Fruit fly (Drosophila melanogaster): ENCODE measurements around the gene mira.

DNA sequence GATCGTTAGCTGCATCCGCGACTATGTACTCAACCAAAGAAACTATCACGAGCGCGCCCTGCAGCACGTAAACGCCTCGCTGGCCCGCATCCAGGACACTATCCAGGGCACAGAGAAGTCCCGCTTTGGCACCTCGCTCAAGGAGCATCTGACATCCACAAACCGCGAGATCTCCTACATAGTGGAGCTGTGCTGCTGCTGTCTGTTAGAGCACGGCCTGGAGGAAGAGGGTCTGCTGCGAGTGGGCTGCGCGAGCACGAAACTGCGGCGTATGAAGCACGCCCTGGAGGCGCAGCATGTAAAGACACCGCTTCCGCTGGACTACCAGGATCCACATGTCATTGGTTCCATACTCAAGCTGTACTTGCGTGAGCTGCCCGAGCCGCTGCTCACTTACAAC lies 23.9 kb downstream of the mira start:
- TF ChIP-seq CG9437 (GFP tag; optimal IDR thresholded peaks at IDR 0.05) (no peak), nau (GFP tag; optimal IDR thresholded peaks at IDR 0.05) (no peak), Dip3 (GFP tag; optimal IDR thresholded peaks at IDR 0.05) (no peak), CG14441 (GFP tag; IDR thresholded peaks at IDR 0.05) (no peak), disco-r (GFP tag; optimal IDR thresholded peaks at IDR 0.05) (no peak), br (optimal IDR thresholded peaks at IDR 0.05) (no peak), twi (tag; optimal IDR thresholded peaks at IDR 0.05) (no peak), pum (GFP tag; optimal IDR thresholded peaks at IDR 0.05) (no peak)
